Fruit fly (Drosophila melanogaster): ENCODE data around the gene IFT57.

Gene IFT57

dm6 chr2L:3507209-3508164 lies 23.1 kb upstream of the IFT57 start, which contains the start of gene tim (continued):
- TF ChIP-seq CG14050 (GFP tag; IDR thresholded peaks at IDR 0.05) (no peak), CG16779 (GFP tag; IDR thresholded peaks at IDR 0.05) (no peak), Fer3 (tag; optimal IDR thresholded peaks at IDR 0.05) (no peak), CG8359 (GFP tag; optimal IDR thresholded peaks at IDR 0.05; ENCODE audit: borderline replicate concordance) (no peak), ham (GFP tag; IDR thresholded peaks at IDR 0.05) (no peak), CG10979 (tag; optimal IDR thresholded peaks at IDR 0.05) (peak; percentile 50), CG2889 (GFP tag; IDR thresholded peaks at IDR 0.05) (no peak), CG7372 (GFP tag; IDR thresholded peaks at IDR 0.05) (peak; percentile 54), zfh2 (GFP tag; optimal IDR thresholded peaks at IDR 0.05) (no peak), CG13287 (GFP tag; IDR thresholded peaks at IDR 0.05; ENCODE audit: partially characterized antibody) (peak; percentile 25; the same call in 1 of the 2 replicates), CG7987 (GFP tag; optimal IDR thresholded peaks at IDR 0.05) (no peak), CG15269 (tag; optimal IDR thresholded peaks at IDR 0.05) (no peak), hkb (optimal IDR thresholded peaks at IDR 0.05) (no peak), hkb (GFP tag; IDR thresholded peaks at IDR 0.05) (peak; percentile 14; the same call in 1 of the 2 replicates), Sry-β (GFP tag; optimal IDR thresholded peaks at IDR 0.05) (no peak), MESR4 (GFP tag; optimal IDR thresholded peaks at IDR 0.05) (no peak), Lhr (GFP tag; optimal IDR thresholded peaks at IDR 0.05) (no peak), CG1603 (tag; optimal IDR thresholded peaks at IDR 0.05) (no peak), ase (GFP tag; IDR thresholded peaks at IDR 0.05) (no peak), CG10274 (GFP tag; optimal IDR thresholded peaks at IDR 0.05) (no peak), CG18262 (tag; optimal IDR thresholded peaks at IDR 0.05) (peak; percentile 48), Six4 (GFP tag; optimal IDR thresholded peaks at IDR 0.05) (no peak), CG8388 (GFP tag; optimal IDR thresholded peaks at IDR 0.05) (peak; percentile 27), CG31224 (GFP tag; IDR thresholded peaks at IDR 0.05) (no peak), ara (GFP tag; IDR thresholded peaks at IDR 0.05) (0 out of 2 replicates have a peak, but pooled peaks have one; percentile 25), lab (GFP tag; optimal IDR thresholded peaks at IDR 0.05) (peak; percentile 17), nerfin-1 (tag; optimal IDR thresholded peaks at IDR 0.05) (no peak), CG10366 (GFP tag; IDR thresholded peaks at IDR 0.05) (peak; percentile 42), Doc2 (GFP tag; IDR thresholded peaks at IDR 0.05) (no peak), chm (GFP tag; IDR thresholded peaks at IDR 0.05) (no peak), CG6254 (GFP tag; optimal IDR thresholded peaks at IDR 0.05) (peak; percentile 21), CG6689 (GFP tag; IDR thresholded peaks at IDR 0.05) (0 out of 2 replicates have a peak, but pooled peaks have one; percentile 9), CG3407 (GFP tag; optimal IDR thresholded peaks at IDR 0.05) (peak; percentile 4), CG2129 (GFP tag; IDR thresholded peaks at IDR 0.05; ENCODE audit: partially characterized antibody) (no peak), Opbp (GFP tag; IDR thresholded peaks at IDR 0.05; ENCODE audit: partially characterized antibody) (0 out of 3 replicates have a peak, but pooled peaks have one; percentile 14), Dref (GFP tag; IDR thresholded peaks at IDR 0.05) (peak; percentile 34), CG2202 (tag; optimal IDR thresholded peaks at IDR 0.05) (no peak), sens-2 (GFP tag; IDR thresholded peaks at IDR 0.05) (no peak), al (GFP tag; IDR thresholded peaks at IDR 0.05) (no peak), CG10543 (GFP tag; optimal IDR thresholded peaks at IDR 0.05) (no peak), CG17385 (GFP tag; optimal IDR thresholded peaks at IDR 0.05) (peak; percentile 44), Sin3A (optimal IDR thresholded peaks at IDR 0.05) (no peak), CG17829 (tag; optimal IDR thresholded peaks at IDR 0.05) (no peak), CG1792 (GFP tag; optimal IDR thresholded peaks at IDR 0.05) (no peak), Drgx (GFP tag; IDR thresholded peaks at IDR 0.05) (peak; percentile 13; the same call in 1 of the 2 replicates), da (GFP tag; optimal IDR thresholded peaks at IDR 0.05) (no peak), Hsf (GFP tag; optimal IDR thresholded peaks at IDR 0.05) (no peak), CG12299 (tag; optimal IDR thresholded peaks at IDR 0.05) (no peak), ewg (GFP tag; optimal IDR thresholded peaks at IDR 0.05) (peak; percentile 14)
